Worm (Caenorhabditis elegans): ENCODE data around the gene F59F5.7.

The F59F5.7 gene

ce11 chrX:10559203-10559602 lies at the start of gene F59F5.7:
Gene F59F5.7, plus strand, starts transcription at chrX:10559503.
- TF ChIP-seq flt-1 (GFP tag; IDR thresholded peaks at IDR 0.05), result no peak
- TF ChIP-seq ztf-23 (GFP tag; IDR thresholded peaks at IDR 0.05), result no peak
- TF ChIP-seq cog-1 (tag; optimal IDR thresholded peaks at IDR 0.05), result no peak
- TF ChIP-seq ref-1 (GFP tag; conservative IDR thresholded peaks at IDR 0.05), result no peak
- TF ChIP-seq med-1 (GFP tag; optimal IDR thresholded peaks at IDR 0.05; ENCODE audit: insufficient read depth), result no peak
- no peak for TF ChIP-seq klf-2 (GFP tag; conservative IDR thresholded peaks at IDR 0.05)
- no peak for TF ChIP-seq T22C8.4 (GFP tag; IDR thresholded peaks at IDR 0.05)
- no peak for TF ChIP-seq tab-1 (GFP tag; IDR thresholded peaks at IDR 0.05)
- TF ChIP-seq ztf-29 (GFP tag; IDR thresholded peaks at IDR 0.05), result no peak

- TF ChIP-seq klf-2 (GFP tag; conservative IDR thresholded peaks at IDR 0.05) (no peak), flt-1 (GFP tag; IDR thresholded peaks at IDR 0.05) (no peak), cog-1 (tag; optimal IDR thresholded peaks at IDR 0.05) (no peak), ztf-29 (GFP tag; IDR thresholded peaks at IDR 0.05) (no peak), tab-1 (GFP tag; IDR thresholded peaks at IDR 0.05) (no peak), ref-1 (GFP tag; conservative IDR thresholded peaks at IDR 0.05) (no peak), ztf-23 (GFP tag; IDR thresholded peaks at IDR 0.05) (no peak), T22C8.4 (GFP tag; IDR thresholded peaks at IDR 0.05) (no peak), med-1 (GFP tag; optimal IDR thresholded peaks at IDR 0.05; ENCODE audit: insufficient read depth) (no peak)
These were observed 45.2 kb upstream of the F59F5.7 start for ce11 chrX:10514056-10514455.

- no peak for TF ChIP-seq T22C8.4 (GFP tag; IDR thresholded peaks at IDR 0.05)
- TF ChIP-seq med-1 (GFP tag; optimal IDR thresholded peaks at IDR 0.05; ENCODE audit: insufficient read depth), result no peak
- no peak for TF ChIP-seq ztf-23 (GFP tag; IDR thresholded peaks at IDR 0.05)
- no peak for TF ChIP-seq klf-2 (GFP tag; conservative IDR thresholded peaks at IDR 0.05)
- no peak for TF ChIP-seq tab-1 (GFP tag; IDR thresholded peaks at IDR 0.05)
These were observed 44.5 kb upstream of the F59F5.7 start for ce11 chrX:10514834-10515233.

- TF ChIP-seq klf-2 (GFP tag; conservative IDR thresholded peaks at IDR 0.05) (no peak), tab-1 (GFP tag; IDR thresholded peaks at IDR 0.05) (no peak), ztf-23 (GFP tag; IDR thresholded peaks at IDR 0.05) (no peak), flt-1 (GFP tag; IDR thresholded peaks at IDR 0.05) (no peak), T22C8.4 (GFP tag; IDR thresholded peaks at IDR 0.05) (no peak), cog-1 (tag; optimal IDR thresholded peaks at IDR 0.05) (no peak), ztf-29 (GFP tag; IDR thresholded peaks at IDR 0.05) (no peak), med-1 (GFP tag; optimal IDR thresholded peaks at IDR 0.05; ENCODE audit: insufficient read depth) (no peak), ref-1 (GFP tag; conservative IDR thresholded peaks at IDR 0.05) (no peak)
These were observed 42.8 kb upstream of the F59F5.7 start for ce11 chrX:10516549-10516948.

ce11 chrX:10520185-10520584 lies 39.1 kb upstream of the F59F5.7 start:
- no peak for TF ChIP-seq ref-1 (GFP tag; conservative IDR thresholded peaks at IDR 0.05)
- TF ChIP-seq tab-1 (GFP tag; IDR thresholded peaks at IDR 0.05), result no peak
- TF ChIP-seq ztf-29 (GFP tag; IDR thresholded peaks at IDR 0.05), result no peak
- TF ChIP-seq cog-1 (tag; optimal IDR thresholded peaks at IDR 0.05), result no peak
- TF ChIP-seq klf-2 (GFP tag; conservative IDR thresholded peaks at IDR 0.05), result no peak
- TF ChIP-seq flt-1 (GFP tag; IDR thresholded peaks at IDR 0.05), result no peak
- no peak for TF ChIP-seq T22C8.4 (GFP tag; IDR thresholded peaks at IDR 0.05)
- no peak for TF ChIP-seq med-1 (GFP tag; optimal IDR thresholded peaks at IDR 0.05; ENCODE audit: insufficient read depth)
- TF ChIP-seq ztf-23 (GFP tag; IDR thresholded peaks at IDR 0.05), result no peak

ce11 chrX:10521313-10521712 lies 38.0 kb upstream of the F59F5.7 start, which contains the start of gene F14F3.4:
Gene F14F3.4, minus strand, starts transcription at chrX:10521413.
- no peak for TF ChIP-seq ref-1 (GFP tag; conservative IDR thresholded peaks at IDR 0.05)
- no peak for TF ChIP-seq T22C8.4 (GFP tag; IDR thresholded peaks at IDR 0.05)
- no peak for TF ChIP-seq tab-1 (GFP tag; IDR thresholded peaks at IDR 0.05)
- no peak for TF ChIP-seq klf-2 (GFP tag; conservative IDR thresholded peaks at IDR 0.05)
- TF ChIP-seq flt-1 (GFP tag; IDR thresholded peaks at IDR 0.05), result no peak
- no peak for TF ChIP-seq med-1 (GFP tag; optimal IDR thresholded peaks at IDR 0.05; ENCODE audit: insufficient read depth)
- no peak for TF ChIP-seq cog-1 (tag; optimal IDR thresholded peaks at IDR 0.05)
- TF ChIP-seq ztf-29 (GFP tag; IDR thresholded peaks at IDR 0.05), result no peak
- no peak for TF ChIP-seq ztf-23 (GFP tag; IDR thresholded peaks at IDR 0.05)

ce11 chrX:10524483-10524948 lies 34.8 kb upstream of the F59F5.7 start, which contains the start of the genes mboa-7 and git-1:
Gene mboa-7, minus strand, starts transcription at chrX:10524565.
Gene git-1, plus strand, starts transcription at chrX:10524898.
- TF ChIP-seq ztf-23 (GFP tag; IDR thresholded peaks at IDR 0.05), result 0 out of 2 replicates have a peak, but pooled peaks have one; percentile 45
- peak; percentile 62 for TF ChIP-seq cog-1 (tag; optimal IDR thresholded peaks at IDR 0.05)
- TF ChIP-seq flt-1 (GFP tag; IDR thresholded peaks at IDR 0.05), result 0 out of 2 replicates have a peak, but pooled peaks have one; percentile 16
- TF ChIP-seq T22C8.4 (GFP tag; IDR thresholded peaks at IDR 0.05), result no peak
- 0 out of 2 replicates have a peak, but pooled peaks have one; percentile 71 for TF ChIP-seq tab-1 (GFP tag; IDR thresholded peaks at IDR 0.05)

ce11 chrX:10527414-10527813 lies 31.9 kb upstream of the F59F5.7 start:
- TF ChIP-seq med-1 (GFP tag; optimal IDR thresholded peaks at IDR 0.05; ENCODE audit: insufficient read depth) (no peak), flt-1 (GFP tag; IDR thresholded peaks at IDR 0.05) (no peak)

ce11 chrX:10528993-10529392 lies 30.3 kb upstream of the F59F5.7 start, which contains the start of the genes F14F3.5 and slcf-1:
Gene F14F3.5, minus strand, starts transcription at chrX:10529226.
Gene slcf-1, plus strand, starts transcription at chrX:10529294.
- no peak for TF ChIP-seq ref-1 (GFP tag; conservative IDR thresholded peaks at IDR 0.05)
- no peak for TF ChIP-seq klf-2 (GFP tag; conservative IDR thresholded peaks at IDR 0.05)

- TF ChIP-seq ref-1 (GFP tag; conservative IDR thresholded peaks at IDR 0.05) (no peak), cog-1 (tag; optimal IDR thresholded peaks at IDR 0.05) (no peak), klf-2 (GFP tag; conservative IDR thresholded peaks at IDR 0.05) (no peak), ztf-23 (GFP tag; IDR thresholded peaks at IDR 0.05) (no peak), tab-1 (GFP tag; IDR thresholded peaks at IDR 0.05) (no peak), flt-1 (GFP tag; IDR thresholded peaks at IDR 0.05) (no peak), med-1 (GFP tag; optimal IDR thresholded peaks at IDR 0.05; ENCODE audit: insufficient read depth) (no peak), ztf-29 (GFP tag; IDR thresholded peaks at IDR 0.05) (no peak), T22C8.4 (GFP tag; IDR thresholded peaks at IDR 0.05) (no peak)
These were observed 27.0 kb upstream of the F59F5.7 start for ce11 chrX:10532180-10532833.
